Worm (Caenorhabditis elegans) whole organism, L4 larva: ENCODE data around the gene Y75B8A.19.

Experiments
- fkh-10 ChIP-seq: fragments of 150-350 bp; optimal IDR thresholded peaks from 2 replicates; lab custom pipeline; 2014; ENCODE audit warnings: missing biosample characterization, missing genetic modification reagents, missing genetic modification characterization
- fos-1 ChIP-seq: fragments of 150-350 bp; optimal IDR thresholded peaks from 2 replicates; lab custom pipeline; 2014; ENCODE audit warnings: missing biosample characterization, missing genetic modification characterization
- mdl-1 ChIP-seq, 2 experiments: fragments of 150-350 bp in 1 of 2; sonication (generic microtip) in 1 of 2; optimal IDR thresholded peaks; 2 replicates each; lab custom pipeline; 2014 to 2017; ENCODE audit warnings: missing biosample characterization in 2 of 2, missing genetic modification characterization in 2 of 2
- nhr-11 ChIP-seq: fragments of 150-350 bp; optimal IDR thresholded peaks from 2 replicates; lab custom pipeline; 2014; ENCODE audit warnings: missing biosample characterization, missing genetic modification characterization
- nhr-6 ChIP-seq: fragments of 150-350 bp; optimal IDR thresholded peaks from 2 replicates; lab custom pipeline; 2014; ENCODE audit warnings: missing biosample characterization, missing genetic modification characterization
- unc-39 ChIP-seq: sonication (generic microtip); optimal IDR thresholded peaks from 2 replicates; lab custom pipeline; 2017; ENCODE audit warnings: missing biosample characterization, missing genetic modification characterization

- TF ChIP-seq fkh-10 (GFP tag; lab: Kevin White, UChicago) (no peak), unc-39 (no peak), fos-1 (tag; lab: Kevin White, UChicago) (no peak), nhr-6 (tag; lab: Kevin White, UChicago) (no peak), mdl-1 (tag; optimal IDR thresholded peaks at IDR 0.05; lab: Kevin White, UChicago) (no peak), nhr-11 (tag; lab: Kevin White, UChicago) (no peak)
Observed at ce11 chrIII:12186111-12186510, 40.3 kb upstream of the Y75B8A.19 start, which contains the start of gene lury-1.
